Worm (Caenorhabditis elegans) whole organism, dauer: ENCODE measurements around the gene F31F4.1.

Experiments
- unc-62 ChIP-seq: sonication (generic microtip); optimal IDR thresholded peaks from 2 replicates; lab custom pipeline; 2017; ENCODE audit warnings: missing biosample characterization, missing genetic modification reagents, missing genetic modification characterization

F31F4.1 gene

DNA sequence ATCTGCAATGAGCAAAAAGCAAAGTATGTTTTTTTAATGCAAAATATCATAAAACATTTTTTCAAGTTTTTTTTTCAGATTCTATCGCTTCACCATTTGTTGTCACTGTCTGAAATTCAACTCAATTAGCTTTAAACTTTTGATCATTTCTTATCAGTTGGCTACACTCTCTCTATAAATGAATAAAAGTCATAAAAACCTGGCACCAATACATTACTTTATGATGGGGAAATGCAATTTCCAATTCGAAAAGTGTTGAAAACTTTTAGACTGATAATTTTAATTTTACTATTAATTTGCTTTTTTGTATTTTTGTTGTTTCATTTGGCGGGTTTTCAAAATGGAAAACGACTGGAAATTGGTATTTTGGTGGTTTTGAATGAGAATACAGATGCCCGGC is at the start of gene F31F4.1:
Gene F31F4.1 (plus strand): TSS at position 203 of the 400 bp plus-strand sequence.
- no peak for TF ChIP-seq unc-62

DNA sequence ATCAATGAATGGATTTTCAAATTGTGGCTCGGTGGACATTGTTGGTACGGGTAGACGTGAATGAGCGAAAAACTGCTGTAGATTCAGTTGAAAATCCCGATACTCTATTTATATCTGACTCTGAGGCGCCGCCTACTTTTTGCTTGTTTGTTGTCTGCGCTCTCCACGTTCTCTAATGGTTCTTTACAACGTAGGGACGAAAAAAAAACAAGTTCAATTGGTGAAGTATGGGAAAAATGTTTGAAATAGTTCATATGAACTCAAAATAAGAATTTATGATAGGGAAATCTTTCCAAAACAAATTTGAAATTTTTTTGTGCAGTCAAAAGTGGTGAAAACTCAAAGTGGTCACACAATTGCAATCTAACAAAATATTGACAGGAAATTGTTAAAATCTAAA is 49.0 kb upstream of the F31F4.1 start, which contains the start of gene F48G7.10:
Gene F48G7.10 (minus strand): TSS at position 101 of the 400 bp plus-strand sequence.
- no peak for TF ChIP-seq unc-62

DNA sequence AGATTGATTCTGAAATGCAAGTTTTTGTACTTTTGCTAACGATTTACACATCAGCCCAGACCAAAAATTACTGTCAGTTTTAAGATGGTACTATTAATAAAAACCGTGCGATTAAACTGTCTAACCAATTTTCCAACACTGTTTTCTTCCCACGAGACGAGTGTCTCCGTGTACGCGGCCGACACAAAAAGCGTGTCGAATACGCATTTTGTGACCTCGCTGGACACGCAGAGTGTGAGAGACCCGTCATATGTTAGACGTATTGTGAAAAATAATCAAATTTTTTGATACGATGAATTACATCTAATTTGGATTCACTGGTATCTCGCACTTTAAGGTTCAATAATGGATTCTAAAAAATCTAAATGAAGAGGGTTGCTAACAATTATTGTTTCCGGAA is 48.2 kb upstream of the F31F4.1 start:
- TF ChIP-seq unc-62 = no peak

DNA sequence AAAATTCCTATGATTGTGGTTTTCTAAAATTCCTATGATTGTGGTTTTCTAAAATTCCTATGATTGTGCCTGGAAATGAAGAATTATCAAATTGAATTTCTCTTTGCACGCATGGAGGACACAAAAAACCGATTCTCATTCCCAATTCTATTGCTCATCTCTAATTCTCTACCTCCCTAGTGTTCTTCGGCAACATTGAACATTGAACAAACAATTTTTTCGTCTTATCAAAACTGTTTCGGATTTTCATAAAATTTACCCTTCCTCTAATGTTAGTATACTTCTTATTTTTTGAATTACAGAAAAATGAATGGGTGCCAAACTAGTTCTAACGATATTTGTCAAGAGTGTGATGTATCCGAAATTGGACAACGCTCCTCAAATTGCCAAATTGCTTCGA is 47.6 kb upstream of the F31F4.1 start, which contains the start of gene pals-31:
Gene pals-31 (plus strand): TSS at position 301 of the 400 bp plus-strand sequence.
- no peak for TF ChIP-seq unc-62

DNA sequence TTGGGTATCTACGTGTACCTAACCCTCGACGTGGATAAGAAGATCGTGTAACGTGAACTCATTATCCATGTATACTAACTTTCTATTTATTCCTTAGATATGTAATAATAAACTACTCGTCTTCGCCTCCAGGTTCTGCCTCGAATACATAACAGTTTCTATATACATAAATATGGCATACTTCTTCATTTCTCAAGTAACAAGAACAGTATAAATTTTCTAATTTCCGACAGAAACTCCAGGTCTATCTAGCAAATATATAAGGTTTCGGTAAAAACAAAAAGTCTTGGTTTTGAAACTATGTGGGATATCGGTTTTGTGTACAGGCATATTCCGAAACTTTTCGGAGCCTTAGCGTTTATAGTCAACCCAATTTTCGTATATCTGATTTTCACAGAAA is 45.5 kb upstream of the F31F4.1 start, which contains the start of gene srj-37:
Gene srj-37 (plus strand): TSS at position 301 of the 400 bp plus-strand sequence.
- no peak for TF ChIP-seq unc-62

DNA sequence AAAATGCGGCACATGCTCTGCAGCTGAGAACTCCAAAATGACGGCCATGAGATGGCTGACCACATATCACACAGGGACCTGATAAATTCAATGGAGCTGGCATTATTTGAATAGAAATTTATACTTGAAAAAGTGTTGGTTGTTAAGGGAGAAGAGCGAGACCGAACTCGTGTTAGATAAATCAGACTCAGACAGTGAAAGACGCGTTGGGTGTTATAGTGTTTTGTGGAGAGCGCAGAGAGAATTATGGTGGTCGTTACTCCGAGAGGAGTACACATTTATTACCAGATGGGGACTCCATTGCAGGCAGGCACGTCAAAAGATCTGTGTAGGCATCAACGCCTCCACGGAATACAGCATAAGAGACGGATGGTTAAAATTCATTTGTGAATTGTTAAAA is 41.1 kb upstream of the F31F4.1 start, which contains the start of gene nhr-190:
Gene nhr-190 (minus strand): TSS at position 175 of the 400 bp plus-strand sequence.
- TF ChIP-seq unc-62 = no peak

DNA sequence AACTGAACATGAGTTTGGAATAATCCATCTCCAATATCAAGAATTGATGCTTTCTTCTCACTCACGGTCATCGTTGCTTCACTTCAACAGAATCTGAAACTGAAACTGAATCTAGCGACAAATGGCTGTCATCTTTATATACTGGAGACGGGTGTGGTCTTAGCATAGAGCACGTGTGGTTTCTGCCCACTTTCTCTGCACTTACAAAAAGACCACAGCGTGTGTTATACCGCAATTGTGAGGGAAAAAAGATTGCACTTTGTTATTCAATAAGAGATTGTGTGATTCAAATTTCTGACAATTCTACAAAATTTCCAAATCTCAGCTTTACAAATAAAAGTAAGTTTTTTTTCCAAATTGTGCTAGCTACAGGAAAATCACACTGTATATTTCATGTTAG is 37.7 kb upstream of the F31F4.1 start, which contains the start of gene F48G7.12:
Gene F48G7.12 (minus strand): TSS at position 101 of the 400 bp plus-strand sequence.
- no peak for TF ChIP-seq unc-62

DNA sequence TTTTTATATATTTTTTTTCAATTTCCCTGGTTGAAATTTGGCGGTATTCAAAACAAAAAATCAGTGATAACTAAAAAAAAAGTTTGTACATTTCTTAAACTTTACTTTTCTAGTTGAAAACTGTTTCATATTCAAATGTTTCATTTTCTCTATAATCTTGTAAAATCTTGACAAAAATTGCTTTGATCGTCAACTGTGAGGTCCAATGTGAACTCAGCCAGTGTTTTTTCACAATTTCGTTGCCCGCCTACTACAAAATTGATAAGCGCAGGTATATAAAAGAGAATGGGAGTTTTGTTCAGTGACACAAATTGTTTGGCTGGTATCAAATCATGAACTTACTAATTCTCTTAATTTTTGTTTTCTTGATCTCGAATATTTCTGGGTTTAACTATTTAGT is 37.0 kb upstream of the F31F4.1 start, which contains the start of gene ugt-42:
Gene ugt-42 (plus strand): TSS at position 301 of the 400 bp plus-strand sequence.
- no peak for TF ChIP-seq unc-62

DNA sequence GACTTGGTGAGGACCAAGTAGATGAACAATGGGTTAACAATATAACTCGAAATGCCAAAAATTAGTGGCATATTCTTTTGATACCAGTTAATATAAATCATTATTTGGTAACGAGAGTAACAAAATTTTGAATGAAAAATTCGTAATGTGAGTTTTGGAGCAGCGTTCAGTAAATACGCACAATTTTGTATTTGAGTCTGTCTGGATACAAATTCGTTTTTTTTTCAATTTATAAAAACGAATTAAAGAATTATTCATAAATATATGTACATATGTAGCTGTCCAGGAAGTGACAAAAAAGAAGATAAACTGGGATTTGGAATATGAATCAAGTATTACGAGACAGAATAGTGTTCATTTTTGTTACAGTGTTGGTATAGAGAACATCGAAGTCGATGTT is 30.9 kb upstream of the F31F4.1 start, which contains the start of gene srj-5:
Gene srj-5 (minus strand): TSS at position 101 of the 400 bp plus-strand sequence.
- no peak for TF ChIP-seq unc-62

DNA sequence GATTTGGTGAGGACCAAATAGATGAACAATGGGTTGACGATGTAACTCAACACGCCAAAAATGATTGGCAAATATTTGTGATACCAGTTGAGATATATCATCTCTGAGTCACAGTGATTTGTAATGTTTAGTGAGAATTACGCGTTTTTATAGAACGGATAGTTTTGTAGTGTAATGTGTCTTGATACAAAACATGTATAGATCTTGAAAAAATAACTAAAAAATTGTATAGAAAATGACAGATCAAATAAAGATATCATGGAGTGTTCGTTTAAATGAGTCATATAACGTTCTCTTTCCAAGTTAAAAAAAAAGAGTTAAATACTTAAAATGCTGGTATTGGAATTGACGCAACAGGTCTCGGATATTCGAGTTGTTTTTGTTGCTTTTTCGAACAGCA is 29.5 kb upstream of the F31F4.1 start, which contains the start of gene srj-6:
Gene srj-6 (minus strand): TSS at position 101 of the 400 bp plus-strand sequence.
- no peak for TF ChIP-seq unc-62

DNA sequence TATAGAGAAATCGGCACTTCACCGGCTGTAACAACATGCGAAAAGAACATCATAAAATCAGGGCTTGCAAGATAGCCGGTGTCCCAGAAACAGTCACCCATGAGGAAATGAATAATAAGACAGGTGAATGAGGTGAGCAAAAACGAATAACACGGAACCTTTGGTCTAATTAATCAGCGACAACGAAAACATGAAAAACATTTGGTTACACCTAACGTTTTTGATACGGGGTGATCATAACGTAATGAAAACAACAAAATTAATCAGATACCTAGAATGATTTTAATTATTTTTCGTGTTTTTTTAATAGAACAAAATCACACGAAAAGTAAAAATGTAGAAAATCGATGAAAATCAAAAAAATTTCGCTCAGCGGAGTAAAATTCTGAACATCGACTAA is 28.0 kb upstream of the F31F4.1 start, which contains the start of gene srh-245:
Gene srh-245 (minus strand): TSS at position 101 of the 400 bp plus-strand sequence.
- no peak for TF ChIP-seq unc-62

DNA sequence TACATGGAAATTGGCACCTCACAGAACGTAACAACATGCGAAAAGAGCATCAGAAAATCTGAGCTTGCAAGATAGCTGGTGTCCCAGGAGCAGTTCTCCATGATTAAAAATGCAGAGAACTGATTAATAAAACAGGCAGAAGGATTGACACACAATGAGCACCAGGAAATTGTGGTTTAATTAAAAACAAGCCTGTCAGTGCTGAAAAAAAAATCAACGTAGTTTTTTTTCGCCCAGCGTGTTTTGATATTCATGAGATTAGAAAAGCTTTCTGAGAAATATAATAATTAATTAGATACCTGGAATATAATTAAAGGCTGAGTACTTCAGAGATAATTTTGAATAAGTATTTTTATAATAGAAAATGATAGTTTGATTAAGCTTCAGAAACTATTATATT is 26.2 kb upstream of the F31F4.1 start, which contains the start of gene srh-246:
Gene srh-246 (minus strand): TSS at position 101 of the 400 bp plus-strand sequence.
- no peak for TF ChIP-seq unc-62

DNA sequence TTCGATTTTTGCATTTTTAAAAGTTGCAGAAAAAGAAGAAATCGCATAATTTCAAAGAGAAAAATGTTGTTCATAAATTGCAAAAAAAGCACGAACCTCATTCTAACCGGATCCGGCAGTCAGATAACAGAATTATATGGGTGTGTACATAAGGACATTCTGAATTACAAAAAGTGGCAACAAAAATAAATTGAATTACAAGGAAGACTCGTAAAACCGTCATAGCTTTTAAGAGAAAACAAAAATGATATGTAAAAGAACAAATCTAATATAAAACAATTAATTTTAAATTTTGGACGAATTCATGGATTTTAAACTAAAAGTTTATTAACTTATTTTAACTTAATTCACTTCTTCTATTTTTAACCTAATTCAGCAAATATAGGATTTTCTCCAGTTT is 23.6 kb upstream of the F31F4.1 start, which contains the start of gene F31F4.17:
Gene F31F4.17 (minus strand): TSS at position 101 of the 400 bp plus-strand sequence.
- TF ChIP-seq unc-62 = no peak

DNA sequence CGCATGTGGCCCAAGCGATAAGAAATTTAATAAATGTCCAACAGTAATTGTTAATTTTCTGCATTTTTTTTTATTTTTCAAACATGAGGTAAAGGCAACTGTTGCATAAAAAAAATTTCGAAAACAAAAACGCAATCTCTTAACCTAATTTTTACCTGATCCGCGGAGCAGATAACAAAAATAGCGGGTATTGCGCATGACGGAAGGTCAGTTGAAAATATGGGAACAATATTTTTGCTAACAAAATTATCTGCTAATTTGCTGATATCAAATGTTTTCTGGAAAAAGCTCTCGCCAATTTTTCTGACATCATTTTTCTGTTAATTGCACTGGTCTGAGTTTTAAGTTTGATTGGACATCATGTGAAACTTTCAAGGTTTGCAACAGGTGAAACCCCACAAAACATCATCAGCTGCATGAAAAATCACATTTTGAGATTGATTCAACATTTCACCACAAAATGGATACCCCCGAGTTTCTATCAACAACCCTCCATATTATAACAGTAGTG is 19.5 kb upstream of the F31F4.1 start, which contains the start of the genes F31F4.11 and srh-266:
Gene F31F4.11 (minus strand): TSS at position 101 of the 511 bp plus-strand sequence.
Gene srh-266 (plus strand): TSS at position 461 of the 511 bp plus-strand sequence.
- no peak for TF ChIP-seq unc-62

DNA sequence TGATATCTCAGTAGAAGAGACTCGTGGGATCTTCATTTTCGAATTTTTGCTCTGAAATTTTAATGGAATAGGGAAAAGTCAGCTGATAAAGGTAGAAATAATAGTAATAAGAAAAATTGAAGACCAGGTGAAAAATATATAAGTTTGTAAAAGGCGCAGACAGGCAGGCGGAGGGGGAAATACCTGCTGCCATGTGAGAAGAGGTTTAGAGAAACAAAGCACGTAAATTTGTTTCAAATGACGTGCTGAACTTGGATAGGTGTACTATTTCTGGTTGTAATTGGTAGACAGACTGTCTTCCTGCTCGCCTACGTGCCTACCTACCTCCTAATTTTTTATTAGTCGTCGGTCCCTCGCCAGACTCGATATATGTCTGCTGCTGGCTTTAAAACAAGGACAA is 16.4 kb upstream of the F31F4.1 start, which contains the start of gene nhr-180:
Gene nhr-180 (minus strand): TSS at position 52 of the 400 bp plus-strand sequence.
- TF ChIP-seq unc-62 = no peak

DNA sequence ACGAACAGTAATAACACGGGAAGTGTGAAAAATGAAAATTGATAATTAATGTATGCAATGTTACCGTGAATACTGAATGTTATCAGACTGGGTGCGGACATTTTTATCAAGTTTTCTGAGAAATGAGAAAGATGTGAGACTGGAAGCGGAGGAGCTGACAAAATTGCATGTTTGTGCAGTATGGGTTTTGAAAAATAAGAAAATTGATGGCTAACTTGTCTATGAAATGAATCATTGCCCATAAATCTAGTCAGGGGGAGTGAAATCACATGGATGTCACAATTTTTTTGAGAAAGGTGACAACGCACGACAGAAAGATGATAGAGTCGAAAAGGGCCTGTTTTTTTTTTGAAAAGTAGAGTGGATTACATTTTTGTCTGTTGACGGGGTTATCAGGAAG is 12.5 kb upstream of the F31F4.1 start, which contains the start of gene sru-24:
Gene sru-24 (minus strand): TSS at position 101 of the 400 bp plus-strand sequence.
- no peak for TF ChIP-seq unc-62

DNA sequence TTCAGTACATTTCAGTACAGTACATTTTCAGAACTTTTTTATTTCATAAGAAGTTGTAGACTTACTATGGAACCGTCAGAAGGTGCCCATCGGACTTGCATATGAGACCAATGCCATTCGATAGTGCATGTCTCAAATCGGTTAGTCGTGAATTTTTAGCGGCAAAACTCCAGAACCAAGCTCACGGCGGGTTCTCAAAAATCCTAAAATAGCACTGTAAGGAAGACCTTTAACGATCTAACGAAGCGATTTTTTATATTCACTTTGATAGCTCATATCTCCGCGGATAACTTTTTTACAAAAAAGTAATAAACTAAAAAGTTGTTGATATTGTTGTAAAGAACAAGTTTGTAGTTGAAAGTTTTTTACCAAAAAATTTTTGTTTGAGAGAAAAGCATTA is 9.6 kb upstream of the F31F4.1 start, which contains the start of gene sru-25:
Gene sru-25 (minus strand): TSS at position 101 of the 400 bp plus-strand sequence.
- TF ChIP-seq unc-62 = no peak
